Worm (Caenorhabditis elegans) whole organism, mixed stage, embryonic: ENCODE results near the gene C08B6.11.

ENCODE experiments used
- ceh-43 ChIP-seq: fragments of 200-800 bp; sonication (Bioruptor generic); optimal IDR thresholded peaks from 2 replicates; lab custom pipeline; 2018; ENCODE audit warnings: mild to moderate bottlenecking, missing genetic modification characterization, moderate library complexity, missing compliant biosample characterization
- drap-1 ChIP-seq: fragments of 200-800 bp; sonication (Bioruptor generic); optimal IDR thresholded peaks from 3 replicates; lab custom pipeline; 2018; ENCODE audit warnings: mild to moderate bottlenecking, missing genetic modification characterization, missing compliant biosample characterization
- elt-3 ChIP-seq: fragments of 150-350 bp; optimal IDR thresholded peaks from 2 replicates; lab custom pipeline; 2014; ENCODE audit warnings: missing biosample characterization, missing genetic modification characterization
- lin-13 ChIP-seq: fragments of 150-350 bp; optimal IDR thresholded peaks from 2 replicates; lab custom pipeline; 2014; ENCODE audit warnings: missing biosample characterization, missing genetic modification characterization
- lsy-2 ChIP-seq: fragments of 150-350 bp; optimal IDR thresholded peaks from 2 replicates; lab custom pipeline; 2014; ENCODE audit warnings: missing biosample characterization, missing genetic modification characterization
- mep-1 ChIP-seq: fragments of 150-350 bp; optimal IDR thresholded peaks from 2 replicates; lab custom pipeline; 2017; ENCODE audit warnings: missing biosample characterization, missing genetic modification reagents, missing genetic modification characterization, inconsistent platforms
- nhr-28 ChIP-seq: fragments of 150-350 bp; optimal IDR thresholded peaks from 2 replicates; lab custom pipeline; 2014; ENCODE audit warnings: missing biosample characterization, missing genetic modification characterization
- pha-4 ChIP-seq: fragments of 150-350 bp; optimal IDR thresholded peaks from 2 replicates; lab custom pipeline; 2018; ENCODE audit warnings: missing biosample characterization, missing genetic modification reagents, missing genetic modification characterization
- sem-2 ChIP-seq: fragments of 200-800 bp; sonication (Bioruptor generic); optimal IDR thresholded peaks from 2 replicates; lab custom pipeline; 2018; ENCODE audit warnings: mild to moderate bottlenecking, missing genetic modification characterization, missing compliant biosample characterization
- snpc-4 ChIP-seq: fragments of 150-350 bp; optimal IDR thresholded peaks from 2 replicates; lab custom pipeline; 2014; ENCODE audit warnings: missing biosample characterization, missing genetic modification characterization
- sptf-1 ChIP-seq: sonication (generic microtip); optimal IDR thresholded peaks from 2 replicates; lab custom pipeline; 2017; ENCODE audit warnings: mild to moderate bottlenecking, missing genetic modification characterization, moderate library complexity, missing compliant biosample characterization
- unc-62 ChIP-seq: fragments of 150-350 bp; optimal IDR thresholded peaks from 2 replicates; lab custom pipeline; 2014; ENCODE audit warnings: missing biosample characterization, missing genetic modification reagents, missing genetic modification characterization
- zip-8 ChIP-seq: fragments of 150-350 bp; optimal IDR thresholded peaks from 2 replicates; lab custom pipeline; 2014; ENCODE audit warnings: missing biosample characterization, missing genetic modification characterization

- TF ChIP-seq mep-1 (no peak), lsy-2 (tag; lab: Kevin White, UChicago) (no peak), unc-62 (GFP tag; lab: Kevin White, UChicago) (no peak), snpc-4 (no peak), nhr-28 (tag; lab: Kevin White, UChicago) (no peak), pha-4 (no peak), drap-1 (GFP tag; lab: Kevin White, UChicago) (no peak), ceh-43 (GFP tag; lab: Kevin White, UChicago) (no peak), lin-13 (no peak), elt-3 (tag; lab: Kevin White, UChicago) (no peak), sptf-1 (no peak), zip-8 (tag; lab: Kevin White, UChicago) (no peak), sem-2 (no peak)
Measured at ce11 chrV:10148352-10148751, 40.9 kb downstream of the C08B6.11 start, which contains the start of gene srsx-26.
